Worm (Caenorhabditis elegans) whole organism, L4 larva: Measurements from ENCODE around the gene F53A2.11.

Experiments used
- F10B5.3 ChIP-seq: sonication (generic microtip); optimal IDR thresholded peaks from 2 replicates; lab custom pipeline; 2016; ENCODE audit warnings: mild to moderate bottlenecking, missing genetic modification characterization, missing compliant biosample characterization
- T26A8.4 ChIP-seq: fragments of 200-800 bp; sonication (Bioruptor generic); IDR thresholded peaks from 2 replicates; pipeline ENCODE4 v1.3.6; 2022; ENCODE audit warnings: missing genetic modification characterization, missing compliant biosample characterization
- Y105C5A.15 ChIP-seq: fragments of 200-800 bp; sonication (Bioruptor generic); IDR thresholded peaks from 2 replicates; pipeline ENCODE4 v1.3.6; 2022; ENCODE audit warnings: missing genetic modification characterization, missing compliant biosample characterization
- Y75B8A.6 ChIP-seq: fragments of 200-800 bp; sonication (Bioruptor generic); IDR thresholded peaks from 2 replicates; pipeline ENCODE4 v1.3.6; 2022; ENCODE audit warnings: missing genetic modification reagents, missing genetic modification characterization, missing compliant biosample characterization
- aha-1 ChIP-seq: fragments of 150-350 bp; peaks from one replicate; lab custom pipeline; 2014; ENCODE audit warnings: missing biosample characterization, missing genetic modification characterization
- ama-1 ChIP-seq: fragments of 150-350 bp; optimal IDR thresholded peaks from 2 replicates; lab custom pipeline; 2014; ENCODE audit warnings: inconsistent platforms, mixed read lengths
- arid-1 ChIP-seq: fragments of 200-800 bp; sonication (Bioruptor generic); conservative IDR thresholded peaks from 2 replicates; pipeline ENCODE4 v1.3.6; 2022; ENCODE audit warnings: missing genetic modification reagents, missing genetic modification characterization, missing compliant biosample characterization
- ceh-28 ChIP-seq: fragments of 150-350 bp; optimal IDR thresholded peaks from 2 replicates; lab custom pipeline; 2014; ENCODE audit warnings: missing biosample characterization, missing genetic modification reagents, missing genetic modification characterization
- ces-1 ChIP-seq: fragments of 150-350 bp; sonication (generic microtip); optimal IDR thresholded peaks from 4 replicates; lab custom pipeline; 2014; ENCODE audit warnings: missing biosample characterization, missing genetic modification reagents, missing genetic modification characterization
- daf-12 ChIP-seq: fragments of 150-350 bp; optimal IDR thresholded peaks from 2 replicates; lab custom pipeline; 2014; ENCODE audit warnings: missing biosample characterization, missing genetic modification reagents, missing genetic modification characterization
- daf-16 ChIP-seq, 3 experiments: sonication (generic microtip); optimal IDR thresholded peaks; 2 replicates each; lab custom pipeline; 2016 to 2017; ENCODE audit warnings: missing genetic modification characterization in 3 of 3, missing genetic modification reagents in 3 of 3, mild to moderate bottlenecking in 2 of 3, missing compliant biosample characterization in 2 of 3, missing biosample characterization in 1 of 3, moderate library complexity in 1 of 3
- daf-19 ChIP-seq: fragments of 200-800 bp; sonication (Bioruptor generic); conservative IDR thresholded peaks from 2 replicates; pipeline ENCODE4 v1.3.6; 2022; ENCODE audit warnings: missing genetic modification characterization, missing compliant biosample characterization
- dmd-8 ChIP-seq: fragments of 200-800 bp; sonication (Bioruptor generic); IDR thresholded peaks from 2 replicates; pipeline ENCODE4 v1.3.6; 2022; ENCODE audit warnings: missing genetic modification characterization, missing compliant biosample characterization
- dpl-1 ChIP-seq: fragments of 150-350 bp; optimal IDR thresholded peaks from 2 replicates; lab custom pipeline; 2014; ENCODE audit warnings: missing biosample characterization, missing genetic modification reagents, missing genetic modification characterization
- duxl-1 ChIP-seq: sonication (generic microtip); optimal IDR thresholded peaks from 2 replicates; lab custom pipeline; 2016; ENCODE audit warnings: mild to moderate bottlenecking, missing genetic modification characterization, moderate library complexity, missing compliant biosample characterization; ENCODE audit not compliant: poor library complexity
- dve-1 ChIP-seq: sonication (generic microtip); optimal IDR thresholded peaks from 2 replicates; lab custom pipeline; 2017; ENCODE audit warnings: antibody characterized with exemption, mild to moderate bottlenecking, missing genetic modification characterization, missing compliant biosample characterization; ENCODE audit not compliant: insufficient read depth
- gei-8 ChIP-seq: fragments of 200-800 bp; sonication (Bioruptor generic); optimal IDR thresholded peaks from 2 replicates; lab custom pipeline; 2018; ENCODE audit warnings: mild to moderate bottlenecking, missing genetic modification characterization, missing compliant biosample characterization
- hlh-11 ChIP-seq: fragments of 200-800 bp; sonication (Bioruptor generic); optimal IDR thresholded peaks from 2 replicates; lab custom pipeline; 2018; ENCODE audit warnings: mild to moderate bottlenecking, missing genetic modification characterization, missing compliant biosample characterization
- jun-1 ChIP-seq: fragments of 150-350 bp; optimal IDR thresholded peaks from 2 replicates; lab custom pipeline; 2014; ENCODE audit warnings: missing biosample characterization, missing genetic modification reagents, missing genetic modification characterization
- lin-38 ChIP-seq: fragments of 200-800 bp; sonication (Bioruptor generic); IDR thresholded peaks from 2 replicates; pipeline ENCODE4 v1.3.6; 2022; ENCODE audit warnings: missing genetic modification reagents, missing genetic modification characterization, missing compliant biosample characterization
- madf-5 ChIP-seq, 2 experiments: fragments of 200-800 bp; sonication (Bioruptor generic); IDR thresholded peaks; 2 replicates each; pipeline ENCODE4 v1.3.6; 2022; ENCODE audit warnings: missing compliant biosample characterization in 2 of 2, missing genetic modification characterization in 2 of 2
- madf-9 ChIP-seq: fragments of 200-800 bp; sonication (Bioruptor generic); conservative IDR thresholded peaks from 2 replicates; pipeline ENCODE4 v1.3.6; 2022; ENCODE audit warnings: missing genetic modification reagents, missing genetic modification characterization, missing compliant biosample characterization
- mep-1 ChIP-seq: fragments of 150-350 bp; sonication (generic microtip); optimal IDR thresholded peaks from 3 replicates; lab custom pipeline; 2014; ENCODE audit warnings: missing biosample characterization, missing genetic modification characterization
- mxl-3 ChIP-seq: fragments of 200-800 bp; sonication (Bioruptor generic); optimal IDR thresholded peaks from 2 replicates; lab custom pipeline; 2018; ENCODE audit warnings: mild to moderate bottlenecking, missing genetic modification characterization, missing compliant biosample characterization
- nhr-111 ChIP-seq: fragments of 200-800 bp; sonication (Bioruptor generic); optimal IDR thresholded peaks from 2 replicates; lab custom pipeline; 2018; ENCODE audit warnings: mild to moderate bottlenecking, missing genetic modification characterization, missing compliant biosample characterization
- nhr-25 ChIP-seq: sonication (generic microtip); optimal IDR thresholded peaks from 2 replicates; lab custom pipeline; 2017; ENCODE audit warnings: missing genetic modification characterization, mild to moderate bottlenecking, missing compliant biosample characterization, antibody characterized with exemption, moderate library complexity, borderline replicate concordance; ENCODE audit not compliant: insufficient read depth
- nhr-28 ChIP-seq: fragments of 150-350 bp; optimal IDR thresholded peaks from 2 replicates; lab custom pipeline; 2014; ENCODE audit warnings: missing biosample characterization, missing genetic modification characterization
- nhr-6 ChIP-seq: fragments of 150-350 bp; optimal IDR thresholded peaks from 2 replicates; lab custom pipeline; 2014; ENCODE audit warnings: missing biosample characterization, missing genetic modification characterization
- pqm-1 ChIP-seq: sonication (generic microtip); optimal IDR thresholded peaks from 2 replicates; lab custom pipeline; 2017; ENCODE audit warnings: missing biosample characterization, missing genetic modification characterization
- set-16 ChIP-seq: fragments of 200-800 bp; sonication (Bioruptor generic); IDR thresholded peaks from 2 replicates; pipeline ENCODE4 v1.3.6; 2022; ENCODE audit warnings: missing genetic modification reagents, missing genetic modification characterization, missing compliant biosample characterization
- skn-1 ChIP-seq: fragments of 150-350 bp; optimal IDR thresholded peaks from 2 replicates; lab custom pipeline; 2014; ENCODE audit warnings: missing biosample characterization, missing genetic modification characterization
- tag-97 ChIP-seq: fragments of 200-800 bp; sonication (Bioruptor generic); IDR thresholded peaks from 2 replicates; pipeline ENCODE4 v1.3.6; 2022; ENCODE audit warnings: missing genetic modification characterization, missing compliant biosample characterization
- unc-130 ChIP-seq: sonication (generic microtip); optimal IDR thresholded peaks from 2 replicates; lab custom pipeline; 2016; ENCODE audit warnings: missing genetic modification reagents, missing genetic modification characterization, missing compliant biosample characterization
- ztf-11 ChIP-seq: fragments of 150-350 bp; optimal IDR thresholded peaks from 2 replicates; lab custom pipeline; 2014; ENCODE audit warnings: missing biosample characterization, missing genetic modification characterization

Gene F53A2.11

ce11 chrIII:13305537-13305936 lies 16.9 kb downstream of the F53A2.11 start:
- no peak for TF ChIP-seq daf-19 (GFP tag; lab: Robert Waterston, UW)
- no peak for TF ChIP-seq dpl-1 (GFP tag; lab: Kevin White, UChicago)
- peak; percentile 90 for TF ChIP-seq aha-1

- no peak for TF ChIP-seq daf-12 (tag; lab: Kevin White, UChicago)
- TF ChIP-seq daf-19 (GFP tag; lab: Robert Waterston, UW), result no peak
- peak; percentile 5 for TF ChIP-seq unc-130 (GFP tag; lab: Kevin White, UChicago)
- no peak for TF ChIP-seq T26A8.4 (GFP tag; lab: Robert Waterston, UW)
- TF ChIP-seq lin-38 (GFP tag; lab: Robert Waterston, UW), result peak; percentile 42
- TF ChIP-seq ceh-28 (tag; lab: Kevin White, UChicago), result no peak
Observed at ce11 chrIII:13302578-13302977, 19.9 kb downstream of the F53A2.11 start.

ce11 chrIII:13301983-13302382 lies 20.5 kb downstream of the F53A2.11 start:
- 0 out of 2 replicates have a peak, but pooled peaks have one; percentile 42 for TF ChIP-seq dmd-8 (GFP tag; lab: Robert Waterston, UW)
- TF ChIP-seq set-16 (GFP tag; lab: Robert Waterston, UW), result peak; percentile 58
- TF ChIP-seq Y105C5A.15, result no peak

- no peak for TF ChIP-seq madf-9
- TF ChIP-seq nhr-25 (tag; lab: Kevin White, UChicago), result peak; percentile 19
- TF ChIP-seq arid-1 (GFP tag; lab: Robert Waterston, UW), result no peak
- TF ChIP-seq ama-1, result peak; percentile 9
- peak; percentile 7 for TF ChIP-seq hlh-11 (tag; lab: Kevin White, UChicago)
- no peak for TF ChIP-seq daf-12 (tag; lab: Kevin White, UChicago)
- TF ChIP-seq tag-97 (GFP tag; lab: Robert Waterston, UW), result no peak
- peak; percentile 38 for TF ChIP-seq dve-1
- no peak for TF ChIP-seq skn-1
- TF ChIP-seq Y75B8A.6, result no peak
- TF ChIP-seq unc-130 (GFP tag; lab: Kevin White, UChicago), result no peak
- no peak for TF ChIP-seq jun-1
- TF ChIP-seq pqm-1, result peak; percentile 23
- TF ChIP-seq duxl-1 (tag; lab: Kevin White, UChicago), result no peak
- no peak for TF ChIP-seq ces-1 (GFP tag; lab: Kevin White, UChicago)
- TF ChIP-seq madf-5 (GFP tag; IDR thresholded peaks at IDR 0.05; lab: Robert Waterston, UW), result no peak
- TF ChIP-seq gei-8 (GFP tag; lab: Kevin White, UChicago), result no peak
- no peak for TF ChIP-seq nhr-111 (GFP tag; lab: Kevin White, UChicago)
- TF ChIP-seq nhr-28 (tag; lab: Kevin White, UChicago), result peak; percentile 6
- peak; percentile 17 for TF ChIP-seq mep-1
- TF ChIP-seq F10B5.3 (tag; lab: Kevin White, UChicago), result no peak
- no peak for TF ChIP-seq daf-19 (GFP tag; lab: Robert Waterston, UW)
- no peak for TF ChIP-seq ztf-11
- peak; percentile 8 for TF ChIP-seq mxl-3 (GFP tag; lab: Kevin White, UChicago)
- no peak for TF ChIP-seq nhr-6
- TF ChIP-seq daf-16 (GFP tag; optimal IDR thresholded peaks at IDR 0.05; lab: Kevin White, UChicago), result no peak
- TF ChIP-seq daf-16 (tag; optimal IDR thresholded peaks at IDR 0.05; lab: Kevin White, UChicago), result peak; percentile 34
Observed at ce11 chrIII:13298722-13299431, 23.6 kb downstream of the F53A2.11 start, which contains the start of gene pgm-2. TSS of gene pgm-2 (plus strand) at chrIII:13299378.
